Worm (Caenorhabditis elegans) whole organism, midembryonic: ENCODE results near the gene epi-1.

ENCODE experiments used
- T22C8.4 ChIP-seq: fragments of 200-800 bp; sonication (Bioruptor generic); IDR thresholded peaks from 2 replicates; pipeline ENCODE4 v1.3.6; 2022; ENCODE audit warnings: missing genetic modification characterization, missing compliant biosample characterization
- cog-1 ChIP-seq: sonication (generic microtip); optimal IDR thresholded peaks from 2 replicates; lab custom pipeline; 2016; ENCODE audit warnings: missing genetic modification characterization, missing compliant biosample characterization
- flt-1 ChIP-seq: fragments of 200-800 bp; sonication (Bioruptor generic); IDR thresholded peaks from 2 replicates; pipeline ENCODE4 v1.3.6; 2022; ENCODE audit warnings: missing genetic modification characterization, missing compliant biosample characterization
- klf-2 ChIP-seq: fragments of 200-800 bp; sonication (Bioruptor generic); conservative IDR thresholded peaks from 2 replicates; pipeline ENCODE4 v1.3.6; 2022; ENCODE audit warnings: missing genetic modification reagents, missing genetic modification characterization, missing compliant biosample characterization
- med-1 ChIP-seq: sonication (generic microtip); optimal IDR thresholded peaks from 2 replicates; lab custom pipeline; 2017; ENCODE audit warnings: missing genetic modification characterization, mild to moderate bottlenecking, missing compliant biosample characterization, antibody characterized with exemption, missing genetic modification reagents; ENCODE audit not compliant: insufficient read depth
- ref-1 ChIP-seq: fragments of 200-800 bp; sonication (Bioruptor generic); conservative IDR thresholded peaks from 2 replicates; pipeline ENCODE4 v1.3.6; 2022; ENCODE audit warnings: missing genetic modification reagents, missing genetic modification characterization, missing compliant biosample characterization
- tab-1 ChIP-seq: fragments of 200-800 bp; sonication (Bioruptor generic); IDR thresholded peaks from 2 replicates; pipeline ENCODE4 v1.3.6; 2022; ENCODE audit warnings: missing genetic modification characterization, missing compliant biosample characterization
- ztf-23 ChIP-seq: fragments of 200-800 bp; sonication (Bioruptor generic); IDR thresholded peaks from 2 replicates; pipeline ENCODE4 v1.3.6; 2022; ENCODE audit warnings: missing genetic modification reagents, missing genetic modification characterization, missing compliant biosample characterization

DNA sequence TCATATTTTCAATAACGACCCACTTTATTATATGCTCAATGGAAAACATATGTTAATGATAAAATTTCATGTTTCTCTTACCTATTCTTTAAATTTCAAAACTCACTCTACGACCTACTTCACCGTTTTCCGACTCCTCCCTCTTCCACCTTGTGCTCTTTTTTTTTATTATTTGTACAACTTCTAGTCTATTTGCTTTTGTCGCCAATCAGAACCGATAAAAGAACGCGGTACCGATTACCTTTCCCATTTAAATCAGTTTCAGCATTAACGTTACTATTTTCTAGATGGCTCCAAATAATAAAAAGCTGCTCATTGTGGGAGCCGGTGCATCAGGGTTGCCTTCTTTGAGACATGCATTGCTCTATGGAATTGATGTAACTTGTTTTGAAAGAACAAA, 4.9 kb upstream of the epi-1 start, which contains the start of gene fmo-1:
- no peak for TF ChIP-seq flt-1 (GFP tag; lab: Robert Waterston, UW)
- TF ChIP-seq T22C8.4: no peak
- TF ChIP-seq tab-1 (GFP tag; lab: Robert Waterston, UW): no peak
- no peak for TF ChIP-seq ztf-23 (GFP tag; lab: Robert Waterston, UW)
- no peak for TF ChIP-seq med-1
- no peak for TF ChIP-seq ref-1 (GFP tag; lab: Robert Waterston, UW)
- TF ChIP-seq klf-2 (GFP tag; lab: Robert Waterston, UW): no peak
- no peak for TF ChIP-seq cog-1 (tag; lab: Kevin White, UChicago)
